Worm (Caenorhabditis elegans) whole organism, mixed stage, embryonic: ENCODE results near the gene gba-2.

ENCODE experiments used
- bed-3 ChIP-seq: fragments of 200-800 bp; sonication (Bioruptor generic); optimal IDR thresholded peaks from 3 replicates; lab custom pipeline; 2018; ENCODE audit warnings: mild to moderate bottlenecking, missing genetic modification characterization, moderate library complexity, missing compliant biosample characterization
- blmp-1 ChIP-seq: fragments of 150-350 bp; optimal IDR thresholded peaks from 2 replicates; lab custom pipeline; 2014; ENCODE audit warnings: missing biosample characterization, missing genetic modification characterization
- ceh-39 ChIP-seq: fragments of 150-350 bp; optimal IDR thresholded peaks from 2 replicates; lab custom pipeline; 2014; ENCODE audit warnings: missing biosample characterization, missing genetic modification characterization
- ceh-43 ChIP-seq: fragments of 200-800 bp; sonication (Bioruptor generic); optimal IDR thresholded peaks from 2 replicates; lab custom pipeline; 2018; ENCODE audit warnings: mild to moderate bottlenecking, missing genetic modification characterization, moderate library complexity, missing compliant biosample characterization
- ceh-83 ChIP-seq: fragments of 200-800 bp; sonication (Bioruptor generic); optimal IDR thresholded peaks from 2 replicates; lab custom pipeline; 2018; ENCODE audit warnings: mild to moderate bottlenecking, missing genetic modification characterization, missing compliant biosample characterization
- ces-1 ChIP-seq: fragments of 150-350 bp; optimal IDR thresholded peaks from 2 replicates; lab custom pipeline; 2014; ENCODE audit warnings: missing biosample characterization, missing genetic modification reagents, missing genetic modification characterization
- cnd-1 ChIP-seq: fragments of 200-800 bp; sonication (Bioruptor generic); optimal IDR thresholded peaks from 2 replicates; lab custom pipeline; 2018; ENCODE audit warnings: mild to moderate bottlenecking, missing genetic modification characterization, missing compliant biosample characterization
- drap-1 ChIP-seq: fragments of 200-800 bp; sonication (Bioruptor generic); optimal IDR thresholded peaks from 3 replicates; lab custom pipeline; 2018; ENCODE audit warnings: mild to moderate bottlenecking, missing genetic modification characterization, missing compliant biosample characterization
- elt-1 ChIP-seq: sonication (generic microtip); optimal IDR thresholded peaks from 2 replicates; lab custom pipeline; 2017; ENCODE audit warnings: missing genetic modification characterization, mild to moderate bottlenecking, missing compliant biosample characterization, antibody characterized with exemption, moderate library complexity, borderline replicate concordance; ENCODE audit not compliant: insufficient read depth
- elt-3 ChIP-seq: fragments of 150-350 bp; optimal IDR thresholded peaks from 2 replicates; lab custom pipeline; 2014; ENCODE audit warnings: missing biosample characterization, missing genetic modification characterization
- flh-1 ChIP-seq: fragments of 200-800 bp; sonication (Bioruptor generic); optimal IDR thresholded peaks from 2 replicates; lab custom pipeline; 2018; ENCODE audit warnings: mild to moderate bottlenecking, missing genetic modification characterization, moderate library complexity, missing compliant biosample characterization
- ham-2 ChIP-seq: fragments of 200-800 bp; sonication (Bioruptor generic); optimal IDR thresholded peaks from 2 replicates; lab custom pipeline; 2018; ENCODE audit warnings: mild to moderate bottlenecking, missing genetic modification characterization, missing compliant biosample characterization
- hlh-1 ChIP-seq: fragments of 150-350 bp; optimal IDR thresholded peaks from 2 replicates; lab custom pipeline; 2014; ENCODE audit warnings: missing biosample characterization, missing genetic modification reagents, missing genetic modification characterization
- lin-13 ChIP-seq: fragments of 150-350 bp; optimal IDR thresholded peaks from 2 replicates; lab custom pipeline; 2014; ENCODE audit warnings: missing biosample characterization, missing genetic modification characterization
- lin-32 ChIP-seq: fragments of 200-800 bp; sonication (Bioruptor generic); optimal IDR thresholded peaks from 2 replicates; lab custom pipeline; 2018; ENCODE audit warnings: mild to moderate bottlenecking, missing genetic modification characterization, missing compliant biosample characterization
- lsy-2 ChIP-seq: fragments of 150-350 bp; optimal IDR thresholded peaks from 2 replicates; lab custom pipeline; 2014; ENCODE audit warnings: missing biosample characterization, missing genetic modification characterization
- mab-5 ChIP-seq: fragments of 150-350 bp; optimal IDR thresholded peaks from 2 replicates; lab custom pipeline; 2014; ENCODE audit warnings: missing biosample characterization, missing genetic modification characterization
- mep-1 ChIP-seq: fragments of 150-350 bp; optimal IDR thresholded peaks from 2 replicates; lab custom pipeline; 2017; ENCODE audit warnings: missing biosample characterization, missing genetic modification reagents, missing genetic modification characterization, inconsistent platforms
- mls-2 ChIP-seq: sonication (generic microtip); optimal IDR thresholded peaks from 2 replicates; lab custom pipeline; 2016; ENCODE audit warnings: mild to moderate bottlenecking, missing genetic modification characterization, moderate library complexity, missing compliant biosample characterization
- nhr-12 ChIP-seq: fragments of 150-350 bp; optimal IDR thresholded peaks from 2 replicates; lab custom pipeline; 2014; ENCODE audit warnings: missing biosample characterization, missing genetic modification characterization
- nhr-2 ChIP-seq: fragments of 150-350 bp; optimal IDR thresholded peaks from 2 replicates; lab custom pipeline; 2014; ENCODE audit warnings: missing biosample characterization, missing genetic modification characterization
- nhr-237 ChIP-seq: fragments of 150-350 bp; optimal IDR thresholded peaks from 2 replicates; lab custom pipeline; 2014; ENCODE audit warnings: missing biosample characterization, missing genetic modification characterization
- nhr-76 ChIP-seq: sonication (generic microtip); optimal IDR thresholded peaks from 2 replicates; lab custom pipeline; 2017; ENCODE audit warnings: missing biosample characterization, missing genetic modification characterization
- pha-4 ChIP-seq: fragments of 150-350 bp; optimal IDR thresholded peaks from 2 replicates; lab custom pipeline; 2018; ENCODE audit warnings: missing biosample characterization, missing genetic modification reagents, missing genetic modification characterization
- snpc-4 ChIP-seq: fragments of 150-350 bp; optimal IDR thresholded peaks from 2 replicates; lab custom pipeline; 2014; ENCODE audit warnings: missing biosample characterization, missing genetic modification characterization
- sptf-1 ChIP-seq: sonication (generic microtip); optimal IDR thresholded peaks from 2 replicates; lab custom pipeline; 2017; ENCODE audit warnings: mild to moderate bottlenecking, missing genetic modification characterization, moderate library complexity, missing compliant biosample characterization
- tbx-8 ChIP-seq: fragments of 200-800 bp; sonication (Bioruptor generic); optimal IDR thresholded peaks from 2 replicates; lab custom pipeline; 2018; ENCODE audit warnings: mild to moderate bottlenecking, missing genetic modification characterization, moderate library complexity, missing compliant biosample characterization
- unc-120 ChIP-seq: sonication (generic microtip); optimal IDR thresholded peaks from 2 replicates; lab custom pipeline; 2017; ENCODE audit warnings: missing genetic modification characterization, missing compliant biosample characterization; ENCODE audit not compliant: poor library complexity, severe bottlenecking
- unc-39 ChIP-seq: fragments of 150-350 bp; optimal IDR thresholded peaks from 2 replicates; lab custom pipeline; 2014; ENCODE audit warnings: missing biosample characterization, missing genetic modification characterization
- unc-62 ChIP-seq: fragments of 150-350 bp; optimal IDR thresholded peaks from 2 replicates; lab custom pipeline; 2014; ENCODE audit warnings: missing biosample characterization, missing genetic modification reagents, missing genetic modification characterization
- zip-8 ChIP-seq: fragments of 150-350 bp; optimal IDR thresholded peaks from 2 replicates; lab custom pipeline; 2014; ENCODE audit warnings: missing biosample characterization, missing genetic modification characterization
- ztf-11 ChIP-seq: fragments of 150-350 bp; optimal IDR thresholded peaks from 2 replicates; lab custom pipeline; 2014; ENCODE audit warnings: missing biosample characterization, missing genetic modification characterization

gba-2 gene

DNA sequence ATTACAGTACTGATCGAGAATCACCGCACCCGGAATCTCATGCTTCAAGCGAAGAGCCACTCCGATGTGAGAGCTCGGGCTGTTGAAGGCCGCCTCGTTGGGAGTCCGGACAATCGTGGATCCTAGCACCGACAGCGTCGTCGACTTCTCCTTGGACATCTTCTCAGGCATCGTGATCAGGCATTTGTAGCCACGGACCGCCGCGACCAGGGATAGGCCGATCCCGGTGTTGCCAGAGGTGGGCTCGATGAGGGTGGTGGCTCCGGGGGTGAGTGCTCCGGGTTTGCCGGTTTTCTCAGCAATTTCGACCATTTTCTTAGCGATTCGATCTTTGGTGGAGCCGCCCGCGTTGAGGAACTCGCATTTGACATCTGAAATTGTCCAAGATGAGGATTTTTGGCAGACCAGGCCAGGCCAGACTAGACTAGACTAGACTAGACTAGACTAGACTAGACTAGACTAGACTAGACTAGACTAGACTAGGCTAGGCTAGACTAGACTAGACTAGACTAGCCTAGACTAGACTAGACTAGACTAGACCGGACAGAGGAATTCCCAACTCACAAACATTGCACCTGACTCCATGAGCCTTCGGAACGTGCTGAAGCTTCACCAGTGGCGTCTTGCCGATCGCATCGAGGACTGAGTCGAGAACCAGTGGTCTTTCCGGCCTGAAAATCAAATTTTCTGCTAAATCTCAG is 35.1 kb upstream of the gba-2 start:
- no peak for TF ChIP-seq cnd-1
- TF ChIP-seq blmp-1: no peak
- no peak for TF ChIP-seq pha-4 (tag; lab: Kevin White, UChicago)
- no peak for TF ChIP-seq mab-5 (tag; lab: Kevin White, UChicago)
- no peak for TF ChIP-seq unc-62 (GFP tag; lab: Kevin White, UChicago)
- no peak for TF ChIP-seq zip-8 (tag; lab: Kevin White, UChicago)
- no peak for TF ChIP-seq lin-13 (tag; lab: Kevin White, UChicago)
- TF ChIP-seq ces-1: no peak
- no peak for TF ChIP-seq elt-1 (tag; lab: Kevin White, UChicago)
- TF ChIP-seq ceh-83 (GFP tag; lab: Kevin White, UChicago): no peak
- no peak for TF ChIP-seq hlh-1 (tag; lab: Kevin White, UChicago)

DNA sequence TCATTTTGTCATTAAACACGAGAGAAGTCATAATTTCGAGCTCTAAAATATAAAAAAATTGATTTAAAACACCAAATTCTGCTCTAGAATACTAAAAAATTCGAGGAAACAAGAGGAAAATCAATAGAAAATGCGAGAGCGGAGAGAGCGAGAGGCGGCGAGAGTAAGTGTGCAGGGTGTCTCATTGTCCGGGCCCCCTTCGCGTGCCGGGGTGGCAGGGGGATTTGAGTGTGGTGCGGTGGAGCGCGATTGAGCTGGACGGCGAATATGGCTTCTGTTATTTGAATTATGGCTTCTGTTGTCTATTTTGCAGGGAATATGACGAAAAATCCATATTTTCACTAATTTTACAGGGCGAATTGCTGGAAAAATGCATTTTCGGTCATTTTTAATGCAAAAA is 33.6 kb upstream of the gba-2 start, which contains the start of gene Y59C2A.3:
TSS of gene Y59C2A.3 (minus strand) at position 42 of the 400 bp plus-strand sequence.
- no peak for TF ChIP-seq ceh-43
- TF ChIP-seq elt-1 (tag; lab: Kevin White, UChicago): no peak
- peak; percentile 56 for TF ChIP-seq lin-13 (tag; lab: Kevin White, UChicago)
- TF ChIP-seq flh-1 (GFP tag; lab: Kevin White, UChicago): no peak
- no peak for TF ChIP-seq nhr-2
- peak; percentile 49 for TF ChIP-seq ham-2
- TF ChIP-seq ceh-83 (GFP tag; lab: Kevin White, UChicago): no peak
- no peak for TF ChIP-seq nhr-76 (tag; lab: Kevin White, UChicago)
- no peak for TF ChIP-seq cnd-1
- TF ChIP-seq mab-5 (tag; lab: Kevin White, UChicago): no peak
- no peak for TF ChIP-seq tbx-8 (GFP tag; lab: Kevin White, UChicago)
- TF ChIP-seq ces-1: peak; percentile 25
- no peak for TF ChIP-seq ceh-39 (tag; lab: Kevin White, UChicago)
- peak; percentile 62 for TF ChIP-seq sptf-1 (tag; lab: Kevin White, UChicago)
- TF ChIP-seq pha-4 (tag; lab: Kevin White, UChicago): peak; percentile 4
- no peak for TF ChIP-seq ztf-11 (tag; lab: Kevin White, UChicago)
- no peak for TF ChIP-seq unc-39 (tag; lab: Kevin White, UChicago)
- no peak for TF ChIP-seq mls-2 (tag; lab: Kevin White, UChicago)
- TF ChIP-seq snpc-4 (tag; lab: Kevin White, UChicago): no peak
- no peak for TF ChIP-seq nhr-12 (tag; lab: Kevin White, UChicago)
- no peak for TF ChIP-seq lin-32 (GFP tag; lab: Kevin White, UChicago)
- TF ChIP-seq blmp-1: no peak
- no peak for TF ChIP-seq elt-3 (tag; lab: Kevin White, UChicago)
- no peak for TF ChIP-seq zip-8 (tag; lab: Kevin White, UChicago)
- peak; percentile 73 for TF ChIP-seq unc-120
- TF ChIP-seq drap-1: no peak
- peak; percentile 26 for TF ChIP-seq mep-1
- no peak for TF ChIP-seq nhr-237 (tag; lab: Kevin White, UChicago)
- TF ChIP-seq hlh-1 (tag; lab: Kevin White, UChicago): no peak
- peak; percentile 53 for TF ChIP-seq lsy-2 (tag; lab: Kevin White, UChicago)

DNA sequence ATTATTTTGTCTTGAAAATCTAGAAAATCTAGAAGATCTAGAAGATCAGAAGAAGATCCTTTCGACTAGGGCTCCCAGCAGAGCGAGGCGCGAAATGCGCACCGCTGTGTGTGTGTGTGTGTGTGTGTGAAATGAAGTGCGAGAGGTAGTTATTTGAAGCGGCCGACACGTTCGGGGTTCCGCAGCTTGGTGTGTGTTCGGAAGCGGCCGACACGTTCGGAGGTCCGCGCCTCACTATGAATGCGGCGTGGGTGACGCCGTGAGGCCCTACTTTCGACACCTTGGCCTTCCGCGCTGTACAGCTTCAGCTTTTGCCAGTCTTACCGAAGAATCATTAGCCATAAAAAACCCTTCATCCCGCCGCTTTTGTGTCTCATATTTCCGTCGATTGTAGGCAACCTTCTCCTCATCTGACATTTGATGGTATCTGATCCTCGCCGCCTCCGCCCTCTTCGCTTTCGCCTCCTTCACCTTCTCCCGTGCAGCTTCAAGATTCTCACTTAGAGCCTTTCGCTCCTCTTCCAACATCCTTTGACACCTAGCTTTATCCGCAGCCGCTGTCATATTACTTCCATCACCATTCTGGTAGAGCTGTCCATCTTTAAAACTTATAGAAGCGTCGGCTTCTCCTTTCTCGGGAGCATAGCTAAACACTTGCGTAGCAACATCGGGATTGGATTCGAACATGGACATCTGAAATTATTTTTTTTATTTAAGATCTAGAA is 30.9 kb upstream of the gba-2 start:
- no peak for TF ChIP-seq bed-3 (GFP tag; lab: Kevin White, UChicago)
- no peak for TF ChIP-seq lsy-2 (tag; lab: Kevin White, UChicago)
- TF ChIP-seq lin-13 (tag; lab: Kevin White, UChicago): no peak
- TF ChIP-seq ces-1: no peak
- no peak for TF ChIP-seq snpc-4 (tag; lab: Kevin White, UChicago)
- no peak for TF ChIP-seq flh-1 (GFP tag; lab: Kevin White, UChicago)
- no peak for TF ChIP-seq unc-39 (tag; lab: Kevin White, UChicago)
- TF ChIP-seq hlh-1 (tag; lab: Kevin White, UChicago): no peak
- TF ChIP-seq pha-4 (tag; lab: Kevin White, UChicago): no peak
- TF ChIP-seq elt-1 (tag; lab: Kevin White, UChicago): no peak
- TF ChIP-seq nhr-237 (tag; lab: Kevin White, UChicago): no peak
- no peak for TF ChIP-seq nhr-2
- no peak for TF ChIP-seq mab-5 (tag; lab: Kevin White, UChicago)
